Worm (Caenorhabditis elegans): ENCODE measurements around the gene F54B3.2.

F54B3.2 gene

DNA sequence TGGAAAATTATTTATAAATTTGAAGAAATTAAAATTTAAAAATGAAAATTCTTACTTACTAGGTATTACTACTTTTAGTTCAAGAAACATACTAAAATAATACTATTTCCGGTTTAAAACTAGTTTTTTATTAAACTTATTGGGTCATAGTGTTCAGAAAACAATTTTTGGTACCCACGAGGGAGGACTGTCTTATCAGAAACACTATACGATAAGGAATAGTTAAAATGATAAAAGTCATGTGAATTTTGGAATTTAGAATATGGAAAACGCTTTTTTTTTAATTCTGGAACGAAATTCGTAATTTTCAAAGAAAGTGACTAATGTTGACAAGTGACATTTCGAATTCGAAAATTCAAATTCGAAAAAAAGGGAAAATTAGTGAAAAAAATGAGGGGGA is 11.7 kb upstream of the F54B3.2 start:
- TF ChIP-seq nfya-1 (tag; optimal IDR thresholded peaks at IDR 0.05; ENCODE audit: insufficient read depth) = no peak
- peak; percentile 75 for TF ChIP-seq elt-2 (tag; optimal IDR thresholded peaks at IDR 0.05)
- TF ChIP-seq pqm-1 (tag; optimal IDR thresholded peaks at IDR 0.05) = peak; percentile 82

DNA sequence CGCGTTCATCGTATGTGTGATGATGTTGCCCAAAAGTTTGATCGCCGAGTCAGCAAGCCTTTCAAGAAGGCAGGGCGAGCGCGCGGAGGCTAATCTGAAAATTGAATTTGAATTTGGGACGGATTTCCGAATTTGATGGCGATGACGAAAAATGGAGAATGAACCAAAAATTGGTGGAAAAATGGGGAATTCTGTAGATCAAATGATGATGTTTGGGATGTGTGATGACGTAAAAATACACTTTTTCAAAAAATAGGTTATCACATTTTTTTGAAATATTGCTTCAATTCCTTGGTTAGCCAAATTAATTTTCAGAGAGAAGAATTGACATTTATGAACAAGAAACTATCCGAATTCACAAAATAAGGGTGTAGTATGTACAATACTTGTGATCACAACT is 9.6 kb upstream of the F54B3.2 start, which contains the start of gene ZK971.1:
TSS of gene ZK971.1 (minus strand) at position 101 of the 400 bp plus-strand sequence.
- TF ChIP-seq sea-2 (GFP tag; optimal IDR thresholded peaks at IDR 0.05) = no peak
- TF ChIP-seq eor-1 (tag; optimal IDR thresholded peaks at IDR 0.05) = no peak
- TF ChIP-seq pha-4 (tag; optimal IDR thresholded peaks at IDR 0.05) = no peak
- no peak for TF ChIP-seq tbx-2 (tag; optimal IDR thresholded peaks at IDR 0.05)
- no peak for TF ChIP-seq ztf-4 (tag; optimal IDR thresholded peaks at IDR 0.05)
- TF ChIP-seq nhr-23 (tag; optimal IDR thresholded peaks at IDR 0.05) = no peak
- no peak for TF ChIP-seq elt-2 (tag; optimal IDR thresholded peaks at IDR 0.05)
- no peak for TF ChIP-seq egl-5 (tag; optimal IDR thresholded peaks at IDR 0.05)
- no peak for TF ChIP-seq fos-1 (tag; optimal IDR thresholded peaks at IDR 0.05)
- no peak for TF ChIP-seq aly-2 (tag; optimal IDR thresholded peaks at IDR 0.05)
- TF ChIP-seq unc-39 (tag; optimal IDR thresholded peaks at IDR 0.05) = no peak

DNA sequence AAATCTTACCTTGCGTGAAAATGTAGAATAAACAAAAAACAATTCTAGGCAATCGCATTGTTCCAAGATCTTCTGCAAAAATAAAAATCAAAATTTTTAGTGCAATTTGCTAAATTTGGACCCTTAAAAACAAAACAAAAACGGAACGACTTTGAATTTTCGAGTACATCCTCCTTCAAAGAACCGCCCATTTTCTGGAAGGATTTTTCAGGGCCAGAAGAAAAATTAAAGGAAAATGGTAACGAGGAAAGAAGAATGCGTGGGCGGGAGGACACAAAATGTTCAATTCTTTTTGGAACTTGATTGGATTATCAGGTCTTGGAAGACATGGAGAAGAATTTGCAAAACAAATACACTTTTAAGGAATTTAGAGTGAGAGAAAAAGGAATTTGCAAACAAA is 1.1 kb upstream of the F54B3.2 start, which contains the start of gene F54B3.4:
TSS of gene F54B3.4 (minus strand) at position 101 of the 400 bp plus-strand sequence.
- TF ChIP-seq nhr-25 (tag; optimal IDR thresholded peaks at IDR 0.05) (no peak), nhr-237 (tag; optimal IDR thresholded peaks at IDR 0.05) (no peak), pqm-1 (tag; optimal IDR thresholded peaks at IDR 0.05) (no peak), nhr-67 (tag; optimal IDR thresholded peaks at IDR 0.05) (no peak), egl-5 (tag; optimal IDR thresholded peaks at IDR 0.05) (no peak), nhr-28 (tag; optimal IDR thresholded peaks at IDR 0.05) (no peak), lin-15B (tag; optimal IDR thresholded peaks at IDR 0.05) (no peak), unc-39 (tag; optimal IDR thresholded peaks at IDR 0.05) (no peak), fos-1 (tag; optimal IDR thresholded peaks at IDR 0.05) (no peak), egl-27 (tag; optimal IDR thresholded peaks at IDR 0.05) (no peak), fkh-10 (GFP tag; optimal IDR thresholded peaks at IDR 0.05) (no peak)

DNA sequence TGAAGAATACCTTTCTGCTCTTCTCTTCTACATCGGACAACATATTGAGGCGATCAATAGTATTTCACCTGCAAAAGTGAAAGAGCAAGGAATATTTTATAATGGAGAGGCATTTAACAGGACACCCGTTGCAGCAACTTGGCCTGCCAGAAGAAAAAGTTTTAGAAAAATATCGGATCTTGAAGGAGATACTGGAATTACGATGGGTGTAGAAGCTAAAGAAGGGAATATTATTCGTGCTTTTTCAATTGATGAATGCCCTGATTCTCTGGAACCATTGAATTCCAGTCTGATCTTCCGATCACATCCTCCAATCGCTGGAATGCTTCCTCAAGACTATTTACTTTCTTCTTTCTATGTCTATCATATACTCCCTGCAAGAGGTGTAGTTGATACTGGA is 8.7 kb downstream of the F54B3.2 start:
- no peak for TF ChIP-seq fos-1 (tag; optimal IDR thresholded peaks at IDR 0.05)
- no peak for TF ChIP-seq ceh-9 (tag; optimal IDR thresholded peaks at IDR 0.05)
- no peak for TF ChIP-seq R02D3.7 (tag; optimal IDR thresholded peaks at IDR 0.05)
- TF ChIP-seq nhr-76 (tag; optimal IDR thresholded peaks at IDR 0.05) = no peak
- TF ChIP-seq mml-1 (tag; optimal IDR thresholded peaks at IDR 0.05) = no peak
- no peak for TF ChIP-seq jun-1 (tag; optimal IDR thresholded peaks at IDR 0.05)
- TF ChIP-seq daf-12 (tag; optimal IDR thresholded peaks at IDR 0.05) = no peak
- no peak for TF ChIP-seq nhr-237 (tag; optimal IDR thresholded peaks at IDR 0.05)
- no peak for TF ChIP-seq ama-1 (optimal IDR thresholded peaks at IDR 0.05)
- TF ChIP-seq tbx-2 (tag; optimal IDR thresholded peaks at IDR 0.05) = no peak
- TF ChIP-seq nhr-12 (tag; optimal IDR thresholded peaks at IDR 0.05) = no peak
- TF ChIP-seq unc-39 (tag; optimal IDR thresholded peaks at IDR 0.05) = no peak
- no peak for TF ChIP-seq zag-1 (tag; optimal IDR thresholded peaks at IDR 0.05)
- no peak for TF ChIP-seq eor-1 (tag; optimal IDR thresholded peaks at IDR 0.05)
- no peak for TF ChIP-seq nhr-67 (tag; optimal IDR thresholded peaks at IDR 0.05)
- no peak for TF ChIP-seq pqm-1 (tag; optimal IDR thresholded peaks at IDR 0.05)
- no peak for TF ChIP-seq elt-3 (tag; optimal IDR thresholded peaks at IDR 0.05)
- no peak for TF ChIP-seq fkh-2 (tag; optimal IDR thresholded peaks at IDR 0.05)
- no peak for TF ChIP-seq snpc-4 (tag; optimal IDR thresholded peaks at IDR 0.05)
- TF ChIP-seq nhr-11 (tag; optimal IDR thresholded peaks at IDR 0.05) = no peak

DNA sequence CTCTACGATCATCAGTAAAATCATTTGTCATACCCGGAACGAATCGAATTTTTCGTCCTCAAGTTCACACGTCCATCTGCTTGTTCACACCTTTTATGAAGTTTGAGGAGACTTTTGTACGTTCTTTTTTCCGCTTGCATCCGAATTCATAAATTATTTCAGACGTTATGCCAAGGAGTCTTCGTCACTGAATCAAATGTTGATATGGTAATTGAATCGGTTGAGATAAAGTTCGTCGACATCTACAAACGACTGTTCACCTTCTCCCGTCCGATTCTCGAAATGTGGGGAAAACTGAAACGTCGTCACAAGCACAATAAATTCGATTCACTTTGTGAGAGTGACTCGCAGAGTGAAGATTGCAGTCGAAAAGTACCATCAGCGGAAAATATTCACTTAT is 17.9 kb downstream of the F54B3.2 start:
- no peak for TF ChIP-seq hmg-11 (tag; optimal IDR thresholded peaks at IDR 0.05)
- no peak for TF ChIP-seq nhr-43 (tag; optimal IDR thresholded peaks at IDR 0.05; ENCODE audit: poor library complexity, severe bottlenecking)
- TF ChIP-seq aly-2 (tag; optimal IDR thresholded peaks at IDR 0.05) = no peak
- no peak for TF ChIP-seq R02D3.7 (tag; optimal IDR thresholded peaks at IDR 0.05)
- TF ChIP-seq mdl-1 (tag; optimal IDR thresholded peaks at IDR 0.05) = no peak
- no peak for TF ChIP-seq lsy-12 (tag; optimal IDR thresholded peaks at IDR 0.05)
- TF ChIP-seq unc-39 (tag; optimal IDR thresholded peaks at IDR 0.05) = no peak
- TF ChIP-seq nhr-28 (tag; optimal IDR thresholded peaks at IDR 0.05) = no peak
- TF ChIP-seq eor-1 (tag; optimal IDR thresholded peaks at IDR 0.05) = no peak
- no peak for TF ChIP-seq elt-3 (tag; optimal IDR thresholded peaks at IDR 0.05)
- TF ChIP-seq ceh-82 (tag; optimal IDR thresholded peaks at IDR 0.05) = no peak

Measured in whole organism, L3 larva.